Worm (Caenorhabditis elegans) whole organism, L4 larva: ENCODE results near the gene E04F6.9.

Experiments
- aly-2 ChIP-seq: sonication (generic microtip); optimal IDR thresholded peaks from 2 replicates; lab custom pipeline; 2018; ENCODE audit warnings: missing biosample characterization, missing genetic modification characterization
- attf-4 ChIP-seq: sonication (generic microtip); optimal IDR thresholded peaks from 3 replicates; lab custom pipeline; 2017; ENCODE audit warnings: missing biosample characterization, missing genetic modification characterization
- dpl-1 ChIP-seq: fragments of 150-350 bp; optimal IDR thresholded peaks from 2 replicates; lab custom pipeline; 2014; ENCODE audit warnings: missing biosample characterization, missing genetic modification reagents, missing genetic modification characterization
- jun-1 ChIP-seq: fragments of 150-350 bp; optimal IDR thresholded peaks from 2 replicates; lab custom pipeline; 2014; ENCODE audit warnings: missing biosample characterization, missing genetic modification reagents, missing genetic modification characterization
- lsy-2 ChIP-seq, 2 experiments: fragments of 150-350 bp in 1 of 2; sonication (generic microtip) in 1 of 2; optimal IDR thresholded peaks; 2 replicates each; lab custom pipeline; 2014 to 2017; ENCODE audit warnings: missing biosample characterization in 2 of 2, missing genetic modification characterization in 2 of 2
- nhr-28 ChIP-seq: fragments of 150-350 bp; optimal IDR thresholded peaks from 2 replicates; lab custom pipeline; 2014; ENCODE audit warnings: missing biosample characterization, missing genetic modification characterization
- nhr-41 ChIP-seq: fragments of 200-800 bp; sonication (Bioruptor generic); IDR thresholded peaks from 2 replicates; pipeline ENCODE4 v1.3.6; 2022; ENCODE audit warnings: missing genetic modification reagents, missing genetic modification characterization, missing compliant biosample characterization
- unc-130 ChIP-seq: sonication (generic microtip); optimal IDR thresholded peaks from 2 replicates; lab custom pipeline; 2016; ENCODE audit warnings: missing genetic modification reagents, missing genetic modification characterization, missing compliant biosample characterization
- unc-39 ChIP-seq: sonication (generic microtip); optimal IDR thresholded peaks from 2 replicates; lab custom pipeline; 2017; ENCODE audit warnings: missing biosample characterization, missing genetic modification characterization
- ztf-11 ChIP-seq: fragments of 150-350 bp; optimal IDR thresholded peaks from 2 replicates; lab custom pipeline; 2014; ENCODE audit warnings: missing biosample characterization, missing genetic modification characterization

ce11 chrII:7165749-7166148 lies 46.2 kb downstream of the E04F6.9 start, which contains the start of gene mfsd-13.2:
- TF ChIP-seq nhr-41 (GFP tag; lab: Robert Waterston, UW) = no peak
- TF ChIP-seq jun-1 (tag; lab: Kevin White, UChicago) = no peak
- no peak for TF ChIP-seq unc-39 (tag; lab: Kevin White, UChicago)
- TF ChIP-seq dpl-1 (GFP tag; lab: Kevin White, UChicago) = no peak
- no peak for TF ChIP-seq unc-130
- no peak for TF ChIP-seq ztf-11 (tag; lab: Kevin White, UChicago)
- no peak for TF ChIP-seq nhr-28 (tag; lab: Kevin White, UChicago)
- TF ChIP-seq lsy-2 (tag; optimal IDR thresholded peaks at IDR 0.05; lab: Kevin White, UChicago) = no peak
- TF ChIP-seq attf-4 (tag; lab: Kevin White, UChicago) = no peak
- no peak for TF ChIP-seq aly-2 (tag; lab: Kevin White, UChicago)
